Worm (Caenorhabditis elegans) whole organism, late embryonic: Measurements from ENCODE around the gene acr-24.
A peak's percentile ranks its signal among the peaks of the same experiment; 100 is the strongest.

Experiments
- F13H6.1 ChIP-seq: sonication (generic microtip); optimal IDR thresholded peaks from 2 replicates; lab custom pipeline; 2016; ENCODE audit warnings: missing genetic modification characterization, missing compliant biosample characterization
- K09A11.1 ChIP-seq: sonication (generic microtip); optimal IDR thresholded peaks from 2 replicates; lab custom pipeline; 2017; ENCODE audit warnings: antibody characterized with exemption, mild to moderate bottlenecking, missing genetic modification characterization, missing compliant biosample characterization; ENCODE audit not compliant: insufficient read depth
- T23F11.4 ChIP-seq: fragments of 200-800 bp; sonication (Bioruptor generic); optimal IDR thresholded peaks from 2 replicates; lab custom pipeline; 2018; ENCODE audit warnings: mild to moderate bottlenecking, missing genetic modification characterization, missing compliant biosample characterization
- ahr-1 ChIP-seq: sonication (generic microtip); optimal IDR thresholded peaks from 2 replicates; lab custom pipeline; 2016; ENCODE audit warnings: missing genetic modification characterization, missing compliant biosample characterization
- ceh-14 ChIP-seq: sonication (generic microtip); optimal IDR thresholded peaks from 2 replicates; lab custom pipeline; 2016; ENCODE audit warnings: missing genotype, missing genetic modification characterization, missing compliant biosample characterization
- ceh-18 ChIP-seq: sonication (generic microtip); optimal IDR thresholded peaks from 2 replicates; lab custom pipeline; 2016; ENCODE audit warnings: missing genetic modification characterization, missing compliant biosample characterization
- ceh-19 ChIP-seq: fragments of 200-800 bp; sonication (Bioruptor generic); optimal IDR thresholded peaks from 2 replicates; lab custom pipeline; 2018; ENCODE audit warnings: mild to moderate bottlenecking, missing genetic modification characterization, missing compliant biosample characterization
- ceh-2 ChIP-seq: sonication (generic microtip); optimal IDR thresholded peaks from 2 replicates; lab custom pipeline; 2016; ENCODE audit warnings: missing genotype, missing genetic modification characterization, missing compliant biosample characterization
- ceh-30 ChIP-seq: fragments of 150-350 bp; optimal IDR thresholded peaks from 2 replicates; lab custom pipeline; 2014; ENCODE audit warnings: missing biosample characterization, missing genetic modification characterization
- ceh-31 ChIP-seq: sonication (generic microtip); optimal IDR thresholded peaks from 2 replicates; lab custom pipeline; 2016; ENCODE audit warnings: missing genetic modification characterization, missing compliant biosample characterization
- ceh-34 ChIP-seq: sonication (generic microtip); optimal IDR thresholded peaks from 2 replicates; lab custom pipeline; 2016; ENCODE audit warnings: mild to moderate bottlenecking, missing genetic modification characterization, missing compliant biosample characterization
- ceh-45 ChIP-seq: fragments of 200-800 bp; sonication (Bioruptor generic); IDR thresholded peaks from 2 replicates; pipeline ENCODE4 v1.3.6; 2022; ENCODE audit warnings: missing genetic modification reagents, missing genetic modification characterization, missing compliant biosample characterization
- ceh-48 ChIP-seq: sonication (generic microtip); optimal IDR thresholded peaks from 2 replicates; lab custom pipeline; 2016; ENCODE audit warnings: missing genetic modification characterization, inconsistent platforms, missing compliant biosample characterization
- ceh-9 ChIP-seq: sonication (generic microtip); optimal IDR thresholded peaks from 2 replicates; lab custom pipeline; 2016; ENCODE audit warnings: mild to moderate bottlenecking, missing genetic modification characterization, inconsistent platforms, missing compliant biosample characterization
- dve-1 ChIP-seq: sonication (generic microtip); optimal IDR thresholded peaks from 2 replicates; lab custom pipeline; 2017; ENCODE audit warnings: antibody characterized with exemption, mild to moderate bottlenecking, missing genetic modification characterization, missing compliant biosample characterization
- elt-2 ChIP-seq: sonication (generic microtip); optimal IDR thresholded peaks from 2 replicates; lab custom pipeline; 2016; ENCODE audit warnings: missing genetic modification reagents, missing genetic modification characterization, missing compliant biosample characterization
- eyg-1 ChIP-seq: sonication (generic microtip); optimal IDR thresholded peaks from 2 replicates; lab custom pipeline; 2016; ENCODE audit warnings: missing genotype, missing genetic modification characterization, missing compliant biosample characterization
- fkh-6 ChIP-seq: sonication (generic microtip); optimal IDR thresholded peaks from 2 replicates; lab custom pipeline; 2016; ENCODE audit warnings: missing genetic modification characterization, missing compliant biosample characterization
- hlh-30 ChIP-seq: sonication (generic microtip); optimal IDR thresholded peaks from 2 replicates; lab custom pipeline; 2017; ENCODE audit warnings: antibody characterized with exemption, missing genetic modification characterization, missing compliant biosample characterization; ENCODE audit not compliant: insufficient read depth
- lin-11 ChIP-seq: fragments of 200-800 bp; sonication (Bioruptor generic); optimal IDR thresholded peaks from 2 replicates; lab custom pipeline; 2018; ENCODE audit warnings: mild to moderate bottlenecking, missing genetic modification characterization, missing compliant biosample characterization
- mec-3 ChIP-seq: sonication (generic microtip); optimal IDR thresholded peaks from 2 replicates; lab custom pipeline; 2016; ENCODE audit warnings: borderline replicate concordance, missing genetic modification characterization, missing compliant biosample characterization
- npax-4 ChIP-seq: sonication (generic microtip); optimal IDR thresholded peaks from 2 replicates; lab custom pipeline; 2016; ENCODE audit warnings: missing genetic modification characterization, missing compliant biosample characterization
- pax-1 ChIP-seq: fragments of 150-350 bp; optimal IDR thresholded peaks from 2 replicates; lab custom pipeline; 2014; ENCODE audit warnings: missing biosample characterization, missing genetic modification characterization
- pha-4 ChIP-seq: fragments of 150-350 bp; optimal IDR thresholded peaks from 2 replicates; lab custom pipeline; 2018; ENCODE audit warnings: missing biosample characterization, missing genetic modification reagents, missing genetic modification characterization
- pqm-1 ChIP-seq: sonication (generic microtip); optimal IDR thresholded peaks from 2 replicates; lab custom pipeline; 2016; ENCODE audit warnings: missing genetic modification characterization, missing compliant biosample characterization
- rnt-1 ChIP-seq: sonication (generic microtip); optimal IDR thresholded peaks from 2 replicates; lab custom pipeline; 2016; ENCODE audit warnings: missing genetic modification characterization, missing compliant biosample characterization
- sdc-2 ChIP-seq: sonication (generic microtip); optimal IDR thresholded peaks from 2 replicates; lab custom pipeline; 2016; ENCODE audit warnings: missing genotype, missing genetic modification characterization, missing compliant biosample characterization
- syd-9 ChIP-seq: sonication (generic microtip); optimal IDR thresholded peaks from 2 replicates; lab custom pipeline; 2016; ENCODE audit warnings: mild to moderate bottlenecking, missing genetic modification characterization, moderate library complexity, missing compliant biosample characterization
- tbx-2 ChIP-seq: sonication (generic microtip); optimal IDR thresholded peaks from 2 replicates; lab custom pipeline; 2016; ENCODE audit warnings: missing genetic modification characterization, missing compliant biosample characterization
- tbx-7 ChIP-seq: sonication (generic microtip); optimal IDR thresholded peaks from 2 replicates; lab custom pipeline; 2016; ENCODE audit warnings: missing genotype, missing genetic modification characterization, missing compliant biosample characterization
- ttx-3 ChIP-seq: sonication (generic microtip); optimal IDR thresholded peaks from 2 replicates; lab custom pipeline; 2016; ENCODE audit warnings: missing genetic modification reagents, missing genetic modification characterization, missing compliant biosample characterization
- zip-5 ChIP-seq: sonication (generic microtip); optimal IDR thresholded peaks from 2 replicates; lab custom pipeline; 2016; ENCODE audit warnings: missing genetic modification characterization, missing compliant biosample characterization

Gene acr-24

DNA sequence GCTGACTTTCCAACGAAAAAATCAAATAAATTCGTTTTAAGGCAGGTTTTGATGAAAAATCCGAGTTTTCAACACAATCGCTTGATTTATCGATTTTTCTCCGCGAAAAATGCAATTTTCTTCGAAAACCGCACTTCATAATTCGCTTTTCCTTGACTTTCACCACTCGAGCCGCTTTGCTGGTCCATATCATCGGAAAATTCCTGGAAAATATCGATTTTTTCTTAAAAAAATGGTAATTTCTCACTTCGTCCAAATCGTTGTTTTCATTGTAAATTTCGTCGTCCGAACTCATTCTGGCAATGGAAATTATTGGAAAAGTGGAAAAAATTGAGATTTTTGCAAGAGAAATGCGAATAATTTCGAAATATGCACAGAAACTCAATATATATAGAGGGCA, 30.9 kb downstream of the acr-24 start, which contains the start of gene ari-1.4:
TSS of gene ari-1.4 (minus strand) at position 295 of the 400 bp plus-strand sequence.
- peak; percentile 51 for TF ChIP-seq ceh-48 (tag; lab: Kevin White, UChicago)
- TF ChIP-seq zip-5, result no peak
- no peak for TF ChIP-seq fkh-6 (tag; lab: Kevin White, UChicago)
- no peak for TF ChIP-seq ceh-45 (GFP tag; lab: Robert Waterston, UW)
- TF ChIP-seq ceh-34 (tag; lab: Kevin White, UChicago), result no peak
- no peak for TF ChIP-seq dve-1 (tag; lab: Kevin White, UChicago)

- TF ChIP-seq ceh-30 (tag; lab: Kevin White, UChicago) (no peak), pqm-1 (tag; lab: Kevin White, UChicago) (no peak), ceh-14 (no peak), ceh-19 (GFP tag; lab: Kevin White, UChicago) (no peak), pax-1 (tag; lab: Kevin White, UChicago) (no peak), ahr-1 (tag; lab: Kevin White, UChicago) (no peak), ceh-31 (no peak), K09A11.1 (tag; lab: Kevin White, UChicago) (no peak), pha-4 (no peak), ceh-9 (tag; lab: Kevin White, UChicago) (no peak), F13H6.1 (tag; lab: Kevin White, UChicago) (no peak), ceh-2 (no peak), rnt-1 (tag; lab: Kevin White, UChicago) (no peak), fkh-6 (tag; lab: Kevin White, UChicago) (no peak)
These were observed 40.0 kb downstream of the acr-24 start for ce11 chrIV:15537338-15537737.

DNA sequence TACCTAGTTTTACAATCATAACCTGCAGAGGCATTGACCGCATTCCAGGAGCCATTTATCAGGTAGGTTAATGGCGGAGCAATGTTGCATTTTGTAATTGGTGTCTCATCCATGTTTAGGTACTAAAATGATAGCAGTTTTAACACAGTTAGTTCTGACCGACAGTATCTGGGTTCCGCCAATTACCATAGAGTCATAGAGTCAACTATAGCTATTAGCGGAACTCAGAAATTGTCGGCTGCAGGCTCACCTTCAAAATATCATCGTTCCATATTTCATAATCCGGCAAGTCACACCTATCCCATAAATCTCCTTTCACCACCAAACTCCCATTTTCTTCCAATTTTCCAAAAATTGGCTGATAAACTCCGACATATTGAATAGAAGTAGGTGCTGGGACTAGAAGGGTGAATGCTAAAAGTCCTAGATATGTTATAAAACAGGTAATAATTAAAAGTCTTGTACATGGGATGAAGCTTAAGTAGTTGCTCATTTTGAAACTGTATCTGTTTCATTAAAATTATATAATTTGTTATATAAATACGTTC, 42.2 kb downstream of the acr-24 start, which contains the start of gene Y73F8A.35:
TSS of gene Y73F8A.35 (minus strand) at position 498 of the 548 bp plus-strand sequence.
- TF ChIP-seq sdc-2 (tag; lab: Kevin White, UChicago) (no peak), tbx-2 (tag; lab: Kevin White, UChicago) (no peak), T23F11.4 (GFP tag; lab: Kevin White, UChicago) (no peak)

ce11 chrIV:15554771-15555170, 57.4 kb downstream of the acr-24 start:
- TF ChIP-seq lin-11 (no peak), hlh-30 (no peak), eyg-1 (tag; lab: Kevin White, UChicago) (no peak), ceh-9 (tag; lab: Kevin White, UChicago) (no peak), ceh-48 (tag; lab: Kevin White, UChicago) (no peak), npax-4 (tag; lab: Kevin White, UChicago) (no peak), ttx-3 (tag; lab: Kevin White, UChicago) (no peak), tbx-7 (tag; lab: Kevin White, UChicago) (no peak), syd-9 (tag; lab: Kevin White, UChicago) (no peak), ceh-18 (no peak)

- TF ChIP-seq elt-2 (tag; lab: Kevin White, UChicago), result peak; percentile 92
- TF ChIP-seq mec-3 (tag; lab: Kevin White, UChicago), result no peak
These were observed 61.7 kb downstream of the acr-24 start for ce11 chrIV:15559065-15559464.
